Worm (Caenorhabditis elegans) whole organism, L4/young adult: Measurements from ENCODE around the gene tag-278.

Experiments
- W03F9.2 ChIP-seq: fragments of 150-350 bp; optimal IDR thresholded peaks from 2 replicates; lab custom pipeline; 2014; ENCODE audit warnings: missing biosample characterization, missing genetic modification characterization
- him-1 ChIP-seq: sonication (generic microtip); optimal IDR thresholded peaks from 2 replicates; lab custom pipeline; 2016; ENCODE audit warnings: missing genotype, missing genetic modification reagents, missing genetic modification characterization, missing compliant biosample characterization

- TF ChIP-seq him-1 (no peak), W03F9.2 (tag; lab: Kevin White, UChicago) (no peak)
These were observed 797 bp upstream of the tag-278 start for ce11 chrX:3689802-3690201.
